Worm (Caenorhabditis elegans) whole organism, L4/young adult: ENCODE data around the gene let-711.

ENCODE experiments used
- dao-5 ChIP-seq: sonication (generic microtip); optimal IDR thresholded peaks from 2 replicates; lab custom pipeline; 2016; ENCODE audit warnings: missing genotype, missing genetic modification characterization, moderate library complexity, missing compliant biosample characterization
- him-1 ChIP-seq: sonication (generic microtip); optimal IDR thresholded peaks from 2 replicates; lab custom pipeline; 2016; ENCODE audit warnings: missing genotype, missing genetic modification reagents, missing genetic modification characterization, missing compliant biosample characterization

- TF ChIP-seq him-1 (no peak), dao-5 (tag; lab: Kevin White, UChicago) (no peak)
These were observed 1.4 kb downstream of the let-711 start for ce11 chrIII:6947896-6948295.
